Fruit fly (Drosophila melanogaster) whole organism, prepupa: ENCODE results near the gene Sox21b.

Experiments used
- CG10669 ChIP-seq: fragments of 200-800 bp; sonication (Bioruptor generic); optimal IDR thresholded peaks from 3 replicates; lab custom pipeline; 2018; ENCODE audit warnings: missing biosample characterization, mild to moderate bottlenecking, missing genetic modification characterization, moderate library complexity
- CG11762 ChIP-seq: fragments of 200-800 bp; sonication (Bioruptor generic); optimal IDR thresholded peaks from 3 replicates; lab custom pipeline; 2016; ENCODE audit warnings: missing biosample characterization, missing genetic modification characterization; ENCODE audit not compliant: insufficient read depth
- CG15336 ChIP-seq: fragments of 200-800 bp; sonication (Bioruptor generic); IDR thresholded peaks from 2 replicates; pipeline ENCODE4 v1.3.6; 2022; ENCODE audit warnings: missing biosample characterization, missing genetic modification characterization
- CG16779 ChIP-seq: fragments of 200-800 bp; sonication (Bioruptor generic); optimal IDR thresholded peaks from 3 replicates; lab custom pipeline; 2017; ENCODE audit warnings: missing biosample characterization, mild to moderate bottlenecking, missing genetic modification characterization
- CG31627 ChIP-seq: fragments of 200-800 bp; sonication (Bioruptor generic); optimal IDR thresholded peaks from 3 replicates; lab custom pipeline; 2016; ENCODE audit warnings: missing biosample characterization, missing genetic modification characterization
- CG6163 ChIP-seq: fragments of 200-800 bp; sonication (Bioruptor generic); IDR thresholded peaks from 3 replicates; pipeline ENCODE4 v1.3.6; 2022; ENCODE audit warnings: missing biosample characterization, missing genetic modification characterization
- CG8319 ChIP-seq: fragments of 200-800 bp; sonication (Bioruptor generic); optimal IDR thresholded peaks from 3 replicates; lab custom pipeline; 2016; ENCODE audit warnings: missing biosample characterization, missing genetic modification characterization
- Gug ChIP-seq: fragments of 200-800 bp; sonication (Bioruptor generic); IDR thresholded peaks from 2 replicates; pipeline ENCODE4 v1.3.6; 2022; ENCODE audit warnings: missing biosample characterization, missing genetic modification characterization
- Lpt ChIP-seq: fragments of 200-800 bp; sonication (Bioruptor generic); optimal IDR thresholded peaks from 3 replicates; lab custom pipeline; 2016; ENCODE audit warnings: missing biosample characterization, missing genetic modification characterization
- Smox ChIP-seq: fragments of 200-800 bp; sonication (Bioruptor generic); optimal IDR thresholded peaks from 3 replicates; lab custom pipeline; 2016; ENCODE audit warnings: missing biosample characterization, missing genetic modification characterization
- dac ChIP-seq: fragments of 200-800 bp; sonication (Bioruptor generic); optimal IDR thresholded peaks from 2 replicates; lab custom pipeline; 2017; ENCODE audit warnings: missing biosample characterization, mild to moderate bottlenecking, missing genetic modification characterization
- eg ChIP-seq: fragments of 200-800 bp; sonication (Bioruptor generic); IDR thresholded peaks from 3 replicates; pipeline ENCODE4 v1.3.6; 2022; ENCODE audit warnings: missing biosample characterization, missing genetic modification characterization
- esn ChIP-seq: fragments of 200-800 bp; sonication (Bioruptor generic); optimal IDR thresholded peaks from 2 replicates; lab custom pipeline; 2016; ENCODE audit warnings: missing biosample characterization, mild to moderate bottlenecking, missing genetic modification characterization, moderate library complexity
- fkh ChIP-seq: fragments of 200-800 bp; sonication (Bioruptor generic); optimal IDR thresholded peaks from 3 replicates; lab custom pipeline; 2017; ENCODE audit warnings: missing biosample characterization, mild to moderate bottlenecking, missing genetic modification characterization, moderate library complexity

- TF ChIP-seq CG16779 (no peak), CG11762 (GFP tag; lab: Kevin White, UChicago) (no peak), CG6163 (no peak), CG10669 (no peak), Smox (GFP tag; lab: Kevin White, UChicago) (no peak), esn (GFP tag; lab: Kevin White, UChicago) (peak; percentile 38), CG15336 (no peak), eg (GFP tag; lab: Robert Waterston, UW) (no peak), Gug (no peak), CG8319 (GFP tag; lab: Kevin White, UChicago) (no peak), CG31627 (no peak), fkh (no peak), Lpt (GFP tag; lab: Kevin White, UChicago) (no peak), dac (GFP tag; lab: Kevin White, UChicago) (no peak)
Measured at dm6 chr3L:14079224-14079623, 51.9 kb downstream of the Sox21b start.
